Worm (Caenorhabditis elegans): ENCODE data around the gene fbxc-47.

The fbxc-47 gene

DNA sequence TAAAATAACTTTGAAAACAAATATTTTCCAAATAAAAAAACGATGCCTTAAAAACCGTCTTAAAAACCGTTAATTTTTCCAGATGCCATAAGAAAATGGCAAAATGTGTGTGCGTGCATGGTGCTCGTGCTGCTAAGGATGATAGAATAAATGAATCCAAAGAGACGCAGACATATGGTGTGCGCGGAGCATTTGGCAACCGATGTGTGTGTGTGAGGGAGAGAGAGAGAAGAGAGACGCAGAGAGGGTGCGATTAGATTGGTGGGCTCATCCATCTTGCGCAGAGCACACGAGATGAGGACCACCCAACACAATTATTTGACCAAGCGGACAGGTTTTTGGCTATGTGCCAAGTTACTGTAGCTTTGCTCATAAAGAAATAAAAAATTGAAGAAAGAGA is 19.4 kb downstream of the fbxc-47 start:
- peak; percentile 53 for TF ChIP-seq fkh-10 (GFP tag; optimal IDR thresholded peaks at IDR 0.05)
- TF ChIP-seq unc-130 (GFP tag; optimal IDR thresholded peaks at IDR 0.05) = no peak
- TF ChIP-seq Y48G9A.11 (GFP tag; IDR thresholded peaks at IDR 0.05) = no peak
- TF ChIP-seq ztf-11 (tag; optimal IDR thresholded peaks at IDR 0.05) = no peak
- no peak for TF ChIP-seq daf-19 (GFP tag; conservative IDR thresholded peaks at IDR 0.05)
- TF ChIP-seq mep-1 (tag; optimal IDR thresholded peaks at IDR 0.05) = no peak
- no peak for TF ChIP-seq tra-1 (GFP tag; IDR thresholded peaks at IDR 0.05)
- peak; percentile 22 for TF ChIP-seq rbr-2 (tag; optimal IDR thresholded peaks at IDR 0.05)
- TF ChIP-seq ZK546.5 (tag; optimal IDR thresholded peaks at IDR 0.05) = no peak
- no peak for TF ChIP-seq mxl-2 (GFP tag; conservative IDR thresholded peaks at IDR 0.05)
- TF ChIP-seq hlh-11 (tag; optimal IDR thresholded peaks at IDR 0.05) = no peak
- TF ChIP-seq dmd-9 (GFP tag; IDR thresholded peaks at IDR 0.05) = no peak
- TF ChIP-seq mdt-29 (GFP tag; IDR thresholded peaks at IDR 0.05) = no peak
- no peak for TF ChIP-seq ztf-7 (tag; optimal IDR thresholded peaks at IDR 0.05)
- no peak for TF ChIP-seq aly-2 (tag; optimal IDR thresholded peaks at IDR 0.05)
- no peak for TF ChIP-seq nhr-48 (tag; optimal IDR thresholded peaks at IDR 0.05)
- peak; percentile 8 to 49 for TF ChIP-seq mdl-1 (tag; optimal IDR thresholded peaks at IDR 0.05)
- TF ChIP-seq zip-2 (tag; optimal IDR thresholded peaks at IDR 0.05) = no peak
- TF ChIP-seq lin-15B (tag; optimal IDR thresholded peaks at IDR 0.05) = no peak
- no peak for TF ChIP-seq lin-38 (GFP tag; IDR thresholded peaks at IDR 0.05)
- no peak for TF ChIP-seq gei-8 (GFP tag; optimal IDR thresholded peaks at IDR 0.05)
- TF ChIP-seq lir-3 (tag; optimal IDR thresholded peaks at IDR 0.05) = no peak
- no peak for TF ChIP-seq ceh-82 (tag; optimal IDR thresholded peaks at IDR 0.05)
- TF ChIP-seq jun-1 (tag; optimal IDR thresholded peaks at IDR 0.05) = no peak
- TF ChIP-seq ceh-20 (GFP tag; IDR thresholded peaks at IDR 0.05) = no peak
- TF ChIP-seq nhr-11 (tag; optimal IDR thresholded peaks at IDR 0.05) = no peak
- TF ChIP-seq mes-2 (tag; optimal IDR thresholded peaks at IDR 0.05; ENCODE audit: poor library complexity, severe bottlenecking) = no peak
- TF ChIP-seq hmg-1.1 (GFP tag; IDR thresholded peaks at IDR 0.05) = no peak
- TF ChIP-seq hlh-30 (tag; optimal IDR thresholded peaks at IDR 0.05; ENCODE audit: insufficient read depth) = peak; percentile 60
- peak; percentile 74 for TF ChIP-seq aha-1 (tag)
- TF ChIP-seq dmd-8 (GFP tag; IDR thresholded peaks at IDR 0.05) = no peak
- no peak for TF ChIP-seq lim-7 (GFP tag; IDR thresholded peaks at IDR 0.05)
- TF ChIP-seq snpc-4 (tag; optimal IDR thresholded peaks at IDR 0.05) = no peak
- peak in 1 of 2 experiments; percentile 87 for TF ChIP-seq unc-62 (GFP tag; optimal IDR thresholded peaks at IDR 0.05 in 1 of 2)
- no peak for TF ChIP-seq unc-62 (tag; optimal IDR thresholded peaks at IDR 0.05)
- peak in 1 of 2 experiments; percentile 31 for TF ChIP-seq lsy-2 (tag; optimal IDR thresholded peaks at IDR 0.05)
- TF ChIP-seq nhr-28 (tag; optimal IDR thresholded peaks at IDR 0.05) = no peak

DNA sequence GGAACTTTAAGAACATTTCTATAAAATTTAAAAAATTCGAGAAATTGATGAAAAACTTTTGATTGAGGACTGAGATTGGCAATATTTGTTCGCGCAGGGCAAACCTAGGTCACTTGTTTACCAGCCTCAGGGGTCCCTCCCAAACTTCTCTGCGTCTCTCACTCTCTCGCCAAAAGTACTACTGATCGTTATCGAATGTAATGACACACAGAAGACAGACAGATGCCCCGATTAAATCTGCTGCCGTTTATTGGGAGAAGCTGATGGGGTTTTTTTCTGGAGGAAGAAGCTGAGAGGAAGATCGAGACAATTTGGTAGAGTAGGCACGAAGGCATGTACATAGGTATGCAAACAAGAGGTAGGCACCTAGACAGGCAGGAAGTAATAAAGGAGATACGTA is 20.1 kb downstream of the fbxc-47 start:
- no peak for TF ChIP-seq dmd-6 (GFP tag; IDR thresholded peaks at IDR 0.05)
- TF ChIP-seq gei-8 (GFP tag; optimal IDR thresholded peaks at IDR 0.05) = no peak
- no peak for TF ChIP-seq daf-8 (GFP tag; IDR thresholded peaks at IDR 0.05)
- TF ChIP-seq madf-9 (GFP tag; conservative IDR thresholded peaks at IDR 0.05) = no peak
- TF ChIP-seq dve-1 (tag; optimal IDR thresholded peaks at IDR 0.05; ENCODE audit: insufficient read depth) = no peak
- TF ChIP-seq dmd-9 (GFP tag; IDR thresholded peaks at IDR 0.05) = no peak
- TF ChIP-seq daf-19 (GFP tag; conservative IDR thresholded peaks at IDR 0.05) = no peak
- no peak for TF ChIP-seq F44E2.7 (GFP tag; IDR thresholded peaks at IDR 0.05)
- no peak for TF ChIP-seq mes-2 (tag; optimal IDR thresholded peaks at IDR 0.05; ENCODE audit: poor library complexity, severe bottlenecking)
- TF ChIP-seq snpc-4 (tag; optimal IDR thresholded peaks at IDR 0.05) = no peak
- TF ChIP-seq ztf-11 (tag; optimal IDR thresholded peaks at IDR 0.05) = no peak
- no peak for TF ChIP-seq hif-1 (tag; optimal IDR thresholded peaks at IDR 0.05)
- TF ChIP-seq ceh-20 (GFP tag; IDR thresholded peaks at IDR 0.05) = no peak
- no peak for TF ChIP-seq daf-16 (GFP tag; optimal IDR thresholded peaks at IDR 0.05)
- TF ChIP-seq daf-16 (tag; optimal IDR thresholded peaks at IDR 0.05) = no peak
- TF ChIP-seq lin-39 (tag; optimal IDR thresholded peaks at IDR 0.05) = no peak
- TF ChIP-seq nhr-25 (tag; optimal IDR thresholded peaks at IDR 0.05; ENCODE audit: borderline replicate concordance, insufficient read depth) = no peak
- no peak for TF ChIP-seq fkh-10 (GFP tag; optimal IDR thresholded peaks at IDR 0.05)
